Worm (Caenorhabditis elegans) whole organism, L4 larva: Measurements from ENCODE around the gene lon-2.

Experiments
- D1046.2 ChIP-seq: fragments of 200-800 bp; sonication (Bioruptor generic); IDR thresholded peaks from 2 replicates; pipeline ENCODE4 v1.3.6; 2022; ENCODE audit warnings: missing genetic modification characterization, missing compliant biosample characterization
- T20F7.1 ChIP-seq: fragments of 200-800 bp; sonication (Bioruptor generic); optimal IDR thresholded peaks from 2 replicates; lab custom pipeline; 2018; ENCODE audit warnings: mild to moderate bottlenecking, missing genetic modification characterization, missing compliant biosample characterization
- Y105C5A.15 ChIP-seq: fragments of 200-800 bp; sonication (Bioruptor generic); IDR thresholded peaks from 2 replicates; pipeline ENCODE4 v1.3.6; 2022; ENCODE audit warnings: missing genetic modification characterization, missing compliant biosample characterization
- Y5F2A.4 ChIP-seq: fragments of 200-800 bp; sonication (Bioruptor generic); optimal IDR thresholded peaks from 2 replicates; lab custom pipeline; 2018; ENCODE audit warnings: mild to moderate bottlenecking, missing genetic modification characterization, missing compliant biosample characterization
- ZK546.5 ChIP-seq, 2 experiments: sonication (generic microtip); optimal IDR thresholded peaks; 2 replicates each; lab custom pipeline; 2017; ENCODE audit warnings: missing biosample characterization in 2 of 2, missing genetic modification characterization in 2 of 2
- aha-1 ChIP-seq: fragments of 150-350 bp; peaks from one replicate; lab custom pipeline; 2014; ENCODE audit warnings: missing biosample characterization, missing genetic modification characterization
- aly-2 ChIP-seq: sonication (generic microtip); optimal IDR thresholded peaks from 2 replicates; lab custom pipeline; 2018; ENCODE audit warnings: missing biosample characterization, missing genetic modification characterization
- arid-1 ChIP-seq: fragments of 200-800 bp; sonication (Bioruptor generic); conservative IDR thresholded peaks from 2 replicates; pipeline ENCODE4 v1.3.6; 2022; ENCODE audit warnings: missing genetic modification reagents, missing genetic modification characterization, missing compliant biosample characterization
- ceh-20 ChIP-seq: fragments of 200-800 bp; sonication (Bioruptor generic); IDR thresholded peaks from 2 replicates; pipeline ENCODE4 v1.3.6; 2022; ENCODE audit warnings: missing genetic modification reagents, missing genetic modification characterization, missing compliant biosample characterization
- ceh-28 ChIP-seq: fragments of 150-350 bp; optimal IDR thresholded peaks from 2 replicates; lab custom pipeline; 2014; ENCODE audit warnings: missing biosample characterization, missing genetic modification reagents, missing genetic modification characterization
- ceh-32 ChIP-seq: sonication (generic microtip); optimal IDR thresholded peaks from 2 replicates; lab custom pipeline; 2016; ENCODE audit warnings: mild to moderate bottlenecking, missing genetic modification characterization, missing compliant biosample characterization; ENCODE audit not compliant: poor library complexity
- ceh-44 ChIP-seq: fragments of 200-800 bp; sonication (Bioruptor generic); IDR thresholded peaks from 2 replicates; pipeline ENCODE4 v1.3.6; 2022; ENCODE audit warnings: missing genetic modification reagents, missing genetic modification characterization, missing compliant biosample characterization
- ceh-62 ChIP-seq: sonication (generic microtip); optimal IDR thresholded peaks from 2 replicates; lab custom pipeline; 2017; ENCODE audit warnings: missing biosample characterization, missing genetic modification characterization
- ceh-82 ChIP-seq: sonication (generic microtip); optimal IDR thresholded peaks from 2 replicates; lab custom pipeline; 2017; ENCODE audit warnings: missing biosample characterization, missing genetic modification characterization
- ctbp-1 ChIP-seq: fragments of 200-800 bp; sonication (Bioruptor generic); IDR thresholded peaks from 2 replicates; pipeline ENCODE4 v1.3.6; 2022; ENCODE audit warnings: missing genetic modification reagents, missing genetic modification characterization, missing compliant biosample characterization
- daf-19 ChIP-seq: fragments of 200-800 bp; sonication (Bioruptor generic); conservative IDR thresholded peaks from 2 replicates; pipeline ENCODE4 v1.3.6; 2022; ENCODE audit warnings: missing genetic modification characterization, missing compliant biosample characterization
- dmd-6 ChIP-seq: fragments of 200-800 bp; sonication (Bioruptor generic); IDR thresholded peaks from 2 replicates; pipeline ENCODE4 v1.3.6; 2022; ENCODE audit warnings: missing genetic modification reagents, missing genetic modification characterization, missing compliant biosample characterization
- dpl-1 ChIP-seq: fragments of 150-350 bp; optimal IDR thresholded peaks from 2 replicates; lab custom pipeline; 2014; ENCODE audit warnings: missing biosample characterization, missing genetic modification reagents, missing genetic modification characterization
- dve-1 ChIP-seq: sonication (generic microtip); optimal IDR thresholded peaks from 2 replicates; lab custom pipeline; 2017; ENCODE audit warnings: antibody characterized with exemption, mild to moderate bottlenecking, missing genetic modification characterization, missing compliant biosample characterization; ENCODE audit not compliant: insufficient read depth
- fos-1 ChIP-seq: fragments of 150-350 bp; optimal IDR thresholded peaks from 2 replicates; lab custom pipeline; 2014; ENCODE audit warnings: missing biosample characterization, missing genetic modification characterization
- gei-8 ChIP-seq: fragments of 200-800 bp; sonication (Bioruptor generic); optimal IDR thresholded peaks from 2 replicates; lab custom pipeline; 2018; ENCODE audit warnings: mild to moderate bottlenecking, missing genetic modification characterization, missing compliant biosample characterization
- hif-1 ChIP-seq, 2 experiments: sonication (generic microtip); optimal IDR thresholded peaks; 2 replicates each; lab custom pipeline; 2016 to 2017; ENCODE audit warnings: missing compliant biosample characterization in 2 of 2, missing genetic modification characterization in 2 of 2, missing genetic modification reagents in 2 of 2, missing genotype in 2 of 2, mild to moderate bottlenecking in 1 of 2
- lim-7 ChIP-seq: fragments of 200-800 bp; sonication (Bioruptor generic); IDR thresholded peaks from 2 replicates; pipeline ENCODE4 v1.3.6; 2022; ENCODE audit warnings: missing genetic modification characterization, missing compliant biosample characterization
- lin-1 ChIP-seq: fragments of 200-800 bp; sonication (Bioruptor generic); IDR thresholded peaks from 2 replicates; pipeline ENCODE4 v1.3.6; 2022; ENCODE audit warnings: missing genetic modification reagents, missing genetic modification characterization, missing compliant biosample characterization
- lin-13 ChIP-seq: fragments of 150-350 bp; optimal IDR thresholded peaks from 2 replicates; lab custom pipeline; 2014; ENCODE audit warnings: missing biosample characterization, missing genetic modification reagents, missing genetic modification characterization
- lin-38 ChIP-seq: fragments of 200-800 bp; sonication (Bioruptor generic); IDR thresholded peaks from 2 replicates; pipeline ENCODE4 v1.3.6; 2022; ENCODE audit warnings: missing genetic modification reagents, missing genetic modification characterization, missing compliant biosample characterization
- lsy-2 ChIP-seq, 2 experiments: fragments of 150-350 bp in 1 of 2; sonication (generic microtip) in 1 of 2; optimal IDR thresholded peaks; 2 replicates each; lab custom pipeline; 2014 to 2017; ENCODE audit warnings: missing biosample characterization in 2 of 2, missing genetic modification characterization in 2 of 2
- madf-9 ChIP-seq: fragments of 200-800 bp; sonication (Bioruptor generic); conservative IDR thresholded peaks from 2 replicates; pipeline ENCODE4 v1.3.6; 2022; ENCODE audit warnings: missing genetic modification reagents, missing genetic modification characterization, missing compliant biosample characterization
- mdl-1 ChIP-seq, 2 experiments: fragments of 150-350 bp in 1 of 2; sonication (generic microtip) in 1 of 2; optimal IDR thresholded peaks; 2 replicates each; lab custom pipeline; 2014 to 2017; ENCODE audit warnings: missing biosample characterization in 2 of 2, missing genetic modification characterization in 2 of 2
- mxl-2 ChIP-seq: fragments of 200-800 bp; sonication (Bioruptor generic); conservative IDR thresholded peaks from 2 replicates; pipeline ENCODE4 v1.3.6; 2022; ENCODE audit warnings: missing genetic modification reagents, missing genetic modification characterization, missing compliant biosample characterization
- nhr-28 ChIP-seq: fragments of 150-350 bp; optimal IDR thresholded peaks from 2 replicates; lab custom pipeline; 2014; ENCODE audit warnings: missing biosample characterization, missing genetic modification characterization
- nhr-42 ChIP-seq: fragments of 200-800 bp; sonication (Bioruptor generic); IDR thresholded peaks from 2 replicates; pipeline ENCODE4 v1.3.6; 2022; ENCODE audit warnings: missing genetic modification characterization, missing compliant biosample characterization
- nhr-48 ChIP-seq: sonication (generic microtip); optimal IDR thresholded peaks from 2 replicates; lab custom pipeline; 2016; ENCODE audit warnings: mild to moderate bottlenecking, missing genetic modification characterization, missing compliant biosample characterization
- nhr-6 ChIP-seq: fragments of 150-350 bp; optimal IDR thresholded peaks from 2 replicates; lab custom pipeline; 2014; ENCODE audit warnings: missing biosample characterization, missing genetic modification characterization
- nhr-76 ChIP-seq: fragments of 150-350 bp; optimal IDR thresholded peaks from 2 replicates; lab custom pipeline; 2014; ENCODE audit warnings: missing biosample characterization, missing genetic modification characterization
- php-3 ChIP-seq: fragments of 200-800 bp; sonication (Bioruptor generic); IDR thresholded peaks from 2 replicates; pipeline ENCODE4 v1.3.6; 2022; ENCODE audit warnings: missing genetic modification reagents, missing genetic modification characterization, missing compliant biosample characterization
- pqm-1 ChIP-seq: sonication (generic microtip); optimal IDR thresholded peaks from 2 replicates; lab custom pipeline; 2017; ENCODE audit warnings: missing biosample characterization, missing genetic modification characterization
- rbr-2 ChIP-seq: sonication (generic microtip); optimal IDR thresholded peaks from 2 replicates; lab custom pipeline; 2016; ENCODE audit warnings: missing genotype, missing genetic modification characterization, missing compliant biosample characterization
- saeg-2 ChIP-seq: fragments of 200-800 bp; sonication (Bioruptor generic); IDR thresholded peaks from 2 replicates; pipeline ENCODE4 v1.3.6; 2022; ENCODE audit warnings: missing genetic modification reagents, missing genetic modification characterization, missing compliant biosample characterization
- sdz-12 ChIP-seq: fragments of 200-800 bp; sonication (Bioruptor generic); optimal IDR thresholded peaks from 2 replicates; lab custom pipeline; 2018; ENCODE audit warnings: mild to moderate bottlenecking, missing genetic modification characterization, missing compliant biosample characterization
- set-16 ChIP-seq: fragments of 200-800 bp; sonication (Bioruptor generic); IDR thresholded peaks from 2 replicates; pipeline ENCODE4 v1.3.6; 2022; ENCODE audit warnings: missing genetic modification reagents, missing genetic modification characterization, missing compliant biosample characterization
- skn-1 ChIP-seq: fragments of 150-350 bp; optimal IDR thresholded peaks from 2 replicates; lab custom pipeline; 2014; ENCODE audit warnings: missing biosample characterization, missing genetic modification characterization
- spr-3 ChIP-seq: fragments of 200-800 bp; sonication (Bioruptor generic); optimal IDR thresholded peaks from 2 replicates; lab custom pipeline; 2018; ENCODE audit warnings: mild to moderate bottlenecking, missing genetic modification characterization, missing compliant biosample characterization
- tag-97 ChIP-seq: fragments of 200-800 bp; sonication (Bioruptor generic); IDR thresholded peaks from 2 replicates; pipeline ENCODE4 v1.3.6; 2022; ENCODE audit warnings: missing genetic modification characterization, missing compliant biosample characterization
- tra-1 ChIP-seq: fragments of 200-800 bp; sonication (Bioruptor generic); IDR thresholded peaks from 2 replicates; pipeline ENCODE4 v1.3.6; 2022; ENCODE audit warnings: missing genetic modification reagents, missing genetic modification characterization, missing compliant biosample characterization
- unc-62 ChIP-seq, 3 experiments: fragments of 150-350 bp in 1 of 3; sonication (generic microtip); optimal IDR thresholded peaks in 2 of 3; peaks in 1 of 3; 1 replicate in 1 of 3; 2 replicates in 2 of 3; lab custom pipeline; 2014 to 2017; ENCODE audit warnings: missing biosample characterization in 3 of 3, missing genetic modification characterization in 3 of 3, missing genetic modification reagents in 3 of 3, missing genotype in 1 of 3
- vab-7 ChIP-seq: fragments of 200-800 bp; sonication (Bioruptor generic); IDR thresholded peaks from 2 replicates; pipeline ENCODE4 v1.3.6; 2022; ENCODE audit warnings: missing genetic modification reagents, missing genetic modification characterization, missing compliant biosample characterization
- zfp-2 ChIP-seq: sonication (generic microtip); optimal IDR thresholded peaks from 2 replicates; lab custom pipeline; 2016; ENCODE audit warnings: mild to moderate bottlenecking, missing genetic modification characterization, missing compliant biosample characterization
- zfp-3 ChIP-seq: fragments of 200-800 bp; sonication (Bioruptor generic); conservative IDR thresholded peaks from 2 replicates; pipeline ENCODE4 v1.3.6; 2022; ENCODE audit warnings: missing genetic modification reagents, missing genetic modification characterization, missing compliant biosample characterization
- ztf-7 ChIP-seq: fragments of 150-350 bp; optimal IDR thresholded peaks from 2 replicates; lab custom pipeline; 2014; ENCODE audit warnings: missing biosample characterization, missing genetic modification characterization

Gene lon-2

DNA sequence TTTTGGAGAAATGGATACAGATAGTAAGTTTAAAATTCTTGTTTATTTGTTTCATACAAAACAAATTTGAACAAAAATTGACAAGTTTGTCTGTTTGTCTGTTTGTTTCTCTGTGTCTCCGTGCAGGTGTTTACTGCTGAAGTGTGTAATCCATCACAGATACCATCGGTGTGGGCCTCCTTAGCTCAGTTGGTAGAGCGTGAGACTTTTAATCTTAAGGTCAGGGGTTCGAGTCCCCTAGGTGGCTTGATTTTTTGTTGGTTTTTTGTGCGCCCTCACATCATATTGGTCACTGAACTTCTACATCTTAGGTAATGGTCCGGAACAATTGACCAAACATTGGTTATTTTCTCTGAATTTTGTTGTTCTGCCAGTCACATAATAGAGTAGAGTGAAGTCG lies 40.1 kb upstream of the lon-2 start (continued):
- TF ChIP-seq aly-2, result peak; percentile 54
- TF ChIP-seq madf-9, result peak; percentile 69; the same call in 1 of the 2 replicates
- peak; percentile 1 for TF ChIP-seq spr-3 (GFP tag; lab: Kevin White, UChicago)
- 0 out of 2 replicates have a peak, but pooled peaks have one; percentile 53 for TF ChIP-seq zfp-3 (GFP tag; lab: Robert Waterston, UW)
- TF ChIP-seq nhr-28 (tag; lab: Kevin White, UChicago), result peak; percentile 23
- 0 out of 2 replicates have a peak, but pooled peaks have one; percentile 70 for TF ChIP-seq Y105C5A.15 (GFP tag; lab: Robert Waterston, UW)
- TF ChIP-seq php-3 (GFP tag; lab: Robert Waterston, UW), result peak; percentile 60; the same call in 1 of the 2 replicates
- no peak for TF ChIP-seq mdl-1 (tag; optimal IDR thresholded peaks at IDR 0.05; lab: Kevin White, UChicago)
- peak; percentile 40 for TF ChIP-seq rbr-2
- peak in 1 of 2 experiments; percentile 54 for TF ChIP-seq lsy-2 (tag; optimal IDR thresholded peaks at IDR 0.05; lab: Kevin White, UChicago)
- peak; percentile 60; the same call in 1 of the 2 replicates for TF ChIP-seq D1046.2 (GFP tag; lab: Robert Waterston, UW)
- TF ChIP-seq ctbp-1 (GFP tag; lab: Robert Waterston, UW), result peak; percentile 85
- TF ChIP-seq nhr-76 (tag; lab: Kevin White, UChicago), result no peak
- peak; percentile 85 for TF ChIP-seq vab-7 (GFP tag; lab: Robert Waterston, UW)
- TF ChIP-seq hif-1 (tag; optimal IDR thresholded peaks at IDR 0.05; lab: Kevin White, UChicago), result peak in 1 of 2 experiments; percentile 33
- peak; percentile 22 for TF ChIP-seq lin-13 (GFP tag; lab: Kevin White, UChicago)
- TF ChIP-seq gei-8, result peak; percentile 43
- no peak for TF ChIP-seq nhr-42
- TF ChIP-seq ceh-82 (tag; lab: Kevin White, UChicago), result no peak
- TF ChIP-seq ceh-28 (tag; lab: Kevin White, UChicago), result no peak
- TF ChIP-seq T20F7.1 (GFP tag; lab: Kevin White, UChicago), result peak; percentile 27
- peak; percentile 76 for TF ChIP-seq lin-38 (GFP tag; lab: Robert Waterston, UW)
- TF ChIP-seq ZK546.5 (tag; optimal IDR thresholded peaks at IDR 0.05; lab: Kevin White, UChicago), result no peak
- peak; percentile 29 for TF ChIP-seq nhr-48 (tag; lab: Kevin White, UChicago)
- TF ChIP-seq ceh-44 (GFP tag; lab: Robert Waterston, UW), result 0 out of 2 replicates have a peak, but pooled peaks have one; percentile 24
- TF ChIP-seq unc-62 (GFP tag; optimal IDR thresholded peaks at IDR 0.05 in 1 of 2; lab: Kevin White, UChicago), result peak in 1 of 2 experiments; percentile 18
- no peak for TF ChIP-seq unc-62 (tag; optimal IDR thresholded peaks at IDR 0.05; lab: Kevin White, UChicago)
- no peak for TF ChIP-seq zfp-2 (tag; lab: Kevin White, UChicago)
- TF ChIP-seq Y5F2A.4, result peak; percentile 46
- TF ChIP-seq tra-1 (GFP tag; lab: Robert Waterston, UW), result peak; percentile 85
- no peak for TF ChIP-seq skn-1 (tag; lab: Kevin White, UChicago)
- no peak for TF ChIP-seq saeg-2 (GFP tag; lab: Robert Waterston, UW)
- TF ChIP-seq lim-7 (GFP tag; lab: Robert Waterston, UW), result peak; percentile 98
- TF ChIP-seq dve-1, result peak; percentile 72
- TF ChIP-seq sdz-12 (GFP tag; lab: Kevin White, UChicago), result peak; percentile 57
- TF ChIP-seq ceh-32, result no peak
- peak; percentile 70 for TF ChIP-seq dmd-6 (GFP tag; lab: Robert Waterston, UW)
- TF ChIP-seq lin-1 (GFP tag; lab: Robert Waterston, UW), result peak; percentile 49
- no peak for TF ChIP-seq nhr-6 (tag; lab: Kevin White, UChicago)
- TF ChIP-seq daf-19 (GFP tag; lab: Robert Waterston, UW), result peak; percentile 54; the same call in 1 of the 2 replicates
- TF ChIP-seq pqm-1 (tag; lab: Kevin White, UChicago), result peak; percentile 11
- TF ChIP-seq aha-1 (tag; lab: Kevin White, UChicago), result peak; percentile 81
- TF ChIP-seq arid-1, result peak; percentile 89
- TF ChIP-seq ceh-62 (tag; lab: Kevin White, UChicago), result no peak
- no peak for TF ChIP-seq fos-1 (tag; lab: Kevin White, UChicago)
- TF ChIP-seq ztf-7 (tag; lab: Kevin White, UChicago), result no peak
- peak; percentile 61; the same call in 1 of the 2 replicates for TF ChIP-seq mxl-2
- no peak for TF ChIP-seq set-16
- no peak for TF ChIP-seq dpl-1
- no peak for TF ChIP-seq tag-97 (GFP tag; lab: Robert Waterston, UW)
- TF ChIP-seq ceh-20 (GFP tag; lab: Robert Waterston, UW), result peak; percentile 72; the same call in 1 of the 2 replicates
